Fruit fly (Drosophila melanogaster): ENCODE results near the gene CG18823.
A peak's percentile ranks its signal among the peaks of the same experiment; 100 is the strongest.

CG18823 gene

DNA sequence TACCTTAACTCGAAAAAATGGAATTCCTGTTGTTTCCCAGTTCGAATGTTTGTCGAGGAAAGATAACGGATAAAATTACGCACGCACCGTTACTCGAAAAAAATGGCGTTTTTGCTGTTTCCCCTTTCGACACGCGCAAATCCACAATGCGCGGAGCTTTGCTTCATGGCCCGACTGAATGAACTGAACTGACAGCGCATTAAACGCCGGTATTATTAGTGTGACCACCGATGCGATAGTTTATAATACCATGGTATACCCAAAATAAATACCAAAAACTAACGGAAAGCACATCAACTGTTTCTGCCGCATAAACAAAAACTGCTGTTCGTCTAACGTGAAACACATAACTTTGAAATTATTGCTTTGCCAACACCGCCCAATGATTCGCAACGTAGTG is 36.2 kb downstream of the CG18823 start, which contains the start of the genes CG32814, CG11638 and CG3021 (continued):
- TF ChIP-seq bbx (GFP tag; IDR thresholded peaks at IDR 0.05; ENCODE audit: partially characterized antibody) (peak; percentile 48; the same call in 1 of the 2 replicates), CG9817 (tag; optimal IDR thresholded peaks at IDR 0.05) (no peak), CG12942 (GFP tag; optimal IDR thresholded peaks at IDR 0.05) (no peak), CG4282 (GFP tag; optimal IDR thresholded peaks at IDR 0.05) (no peak), HmgD (GFP tag; optimal IDR thresholded peaks at IDR 0.05) (no peak), tna (GFP tag; IDR thresholded peaks at IDR 0.05; ENCODE audit: partially characterized antibody) (no peak; the same call in 1 of the 2 replicates), Drgx (GFP tag; IDR thresholded peaks at IDR 0.05) (no peak), ac (GFP tag; optimal IDR thresholded peaks at IDR 0.05) (no peak), croc (GFP tag; conservative IDR thresholded peaks at IDR 0.05) (no peak), bab2 (GFP tag; optimal IDR thresholded peaks at IDR 0.05) (no peak), CG9609 (GFP tag; optimal IDR thresholded peaks at IDR 0.05) (no peak), CG30431 (GFP tag; optimal IDR thresholded peaks at IDR 0.05) (no peak), CG17912 (GFP tag; optimal IDR thresholded peaks at IDR 0.05) (peak; percentile 23), CG7928 (GFP tag; optimal IDR thresholded peaks at IDR 0.05) (no peak), crp (GFP tag; optimal IDR thresholded peaks at IDR 0.05) (peak in 1 of 2 experiments; percentile 73), z (GFP tag; IDR thresholded peaks at IDR 0.05) (no peak), CG42726 (GFP tag; IDR thresholded peaks at IDR 0.05; ENCODE audit: partially characterized antibody) (peak; percentile 25; the same call in 1 of the 2 replicates), yki (optimal IDR thresholded peaks at IDR 0.05) (no peak), Ssrp (tag; optimal IDR thresholded peaks at IDR 0.05) (no peak), row (GFP tag; IDR thresholded peaks at IDR 0.05) (no peak; the same call in 2 of the 3 replicates), CG31388 (GFP tag; optimal IDR thresholded peaks at IDR 0.05) (no peak), h (optimal IDR thresholded peaks at IDR 0.05) (no peak), lola (GFP tag; optimal IDR thresholded peaks at IDR 0.05) (no peak), Dek (tag; optimal IDR thresholded peaks at IDR 0.05) (no peak), knrl (GFP tag; IDR thresholded peaks at IDR 0.05; ENCODE audit: partially characterized antibody) (0 out of 3 replicates have a peak, but pooled peaks have one; percentile 30), grau (tag; optimal IDR thresholded peaks at IDR 0.05) (peak; percentile 36), sens-2 (GFP tag; IDR thresholded peaks at IDR 0.05) (no peak), zf30C (GFP tag; optimal IDR thresholded peaks at IDR 0.05) (no peak), CG33213 (GFP tag; optimal IDR thresholded peaks at IDR 0.05) (no peak), CG43689 (GFP tag; IDR thresholded peaks at IDR 0.05) (no peak), CG18599 (GFP tag; optimal IDR thresholded peaks at IDR 0.05) (peak; percentile 0), scrt (GFP tag; optimal IDR thresholded peaks at IDR 0.05) (no peak), CG12155 (GFP tag; optimal IDR thresholded peaks at IDR 0.05) (no peak), HLH3B (GFP tag; IDR thresholded peaks at IDR 0.05) (0 out of 2 replicates have a peak, but pooled peaks have one; percentile 13), HHEX (GFP tag; optimal IDR thresholded peaks at IDR 0.05) (peak; percentile 13), Vsx1 (GFP tag; optimal IDR thresholded peaks at IDR 0.05) (no peak), stc (GFP tag; IDR thresholded peaks at IDR 0.05) (no peak), CG6272 (GFP tag; IDR thresholded peaks at IDR 0.05) (no peak), vvl (GFP tag; IDR thresholded peaks at IDR 0.05) (peak; percentile 21; the same call in 1 of the 2 replicates), Side (GFP tag; optimal IDR thresholded peaks at IDR 0.05) (no peak), fd3F (GFP tag; optimal IDR thresholded peaks at IDR 0.05) (peak; percentile 7), bsh (GFP tag; optimal IDR thresholded peaks at IDR 0.05) (peak in 1 of 2 experiments; percentile 36), twi (tag; optimal IDR thresholded peaks at IDR 0.05) (no peak), wor (GFP tag; IDR thresholded peaks at IDR 0.05) (no peak), CG9437 (GFP tag; optimal IDR thresholded peaks at IDR 0.05) (no peak), CG5180 (GFP tag; optimal IDR thresholded peaks at IDR 0.05) (no peak), schlank (tag; optimal IDR thresholded peaks at IDR 0.05) (no peak), CG12391 (tag; optimal IDR thresholded peaks at IDR 0.05) (peak; percentile 21), CG10209 (GFP tag; optimal IDR thresholded peaks at IDR 0.05) (no peak), inv (GFP tag; IDR thresholded peaks at IDR 0.05; ENCODE audit: partially characterized antibody) (no peak), ftz-f1 (GFP tag; optimal IDR thresholded peaks at IDR 0.05) (no peak)
